Fruit fly (Drosophila melanogaster) whole organism: ENCODE results near the gene CG17292.

Experiments used
- CG8478 ChIP-seq: fragments of >200 bp; optimal IDR thresholded peaks from 2 replicates; lab custom pipeline; 2018; ENCODE audit warnings: inconsistent platforms
- Dll ChIP-seq: fragments of >200 bp; optimal IDR thresholded peaks from 2 replicates; lab custom pipeline; 2017
- EcR ChIP-seq, 2 experiments: fragments of >200 bp; optimal IDR thresholded peaks; 2 replicates each; lab custom pipeline; 2017; ENCODE audit warnings: missing biosample characterization in 2 of 2, missing genetic modification characterization in 2 of 2, missing genetic modification reagents in 2 of 2
- pan ChIP-seq: fragments of >200 bp; optimal IDR thresholded peaks from 2 replicates; lab custom pipeline; 2017
- psq ChIP-seq: fragments of >200 bp; optimal IDR thresholded peaks from 2 replicates; lab custom pipeline; 2017
- usp ChIP-seq: fragments of >200 bp; optimal IDR thresholded peaks from 2 replicates; lab custom pipeline; 2017; ENCODE audit warnings: missing biosample characterization, missing genetic modification characterization, mixed read lengths

CG17292 gene

DNA sequence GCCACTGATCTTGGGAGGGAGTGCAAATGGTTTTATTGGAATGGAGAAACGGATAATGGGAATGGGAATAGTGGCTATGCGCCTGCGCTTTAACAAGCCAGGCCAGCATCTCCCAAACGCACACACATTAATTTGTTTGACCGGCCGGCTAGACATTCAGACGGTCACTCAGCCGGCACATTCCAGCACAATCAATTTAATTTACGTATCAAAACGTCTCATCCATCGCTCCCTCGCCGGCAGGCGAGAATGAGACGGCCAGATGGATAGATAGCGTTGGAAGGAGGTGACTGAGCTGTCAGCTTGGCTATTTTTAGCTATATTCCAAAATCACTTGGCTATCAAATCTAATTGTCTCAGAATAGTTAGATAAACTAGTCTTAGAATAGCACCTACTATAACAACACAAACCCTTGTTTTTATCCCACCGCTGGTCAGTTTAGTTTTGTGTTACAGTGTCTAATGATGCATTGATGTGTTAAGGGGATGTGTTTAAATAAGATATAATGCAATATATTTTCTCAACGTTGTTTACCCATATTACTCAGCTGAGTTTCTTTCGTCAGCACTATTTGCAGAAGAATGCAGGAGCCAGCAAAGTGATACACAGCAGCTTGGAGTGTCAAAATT, 53.3 kb downstream of the CG17292 start:
- no peak for TF ChIP-seq psq (lab: Kevin White, UChicago)
- no peak for TF ChIP-seq usp
- no peak for TF ChIP-seq EcR (GFP tag; optimal IDR thresholded peaks at IDR 0.05; lab: Kevin White, UChicago)
- no peak for TF ChIP-seq pan (lab: Kevin White, UChicago)
- no peak for TF ChIP-seq Dll (lab: Kevin White, UChicago)
- no peak for TF ChIP-seq CG8478
